Worm (Caenorhabditis elegans) whole organism, L2 larva: ENCODE measurements around the gene W07A12.4.

Experiments
- C34F6.9 ChIP-seq: fragments of 150-350 bp; optimal IDR thresholded peaks from 2 replicates; lab custom pipeline; 2014; ENCODE audit warnings: missing biosample characterization, missing genetic modification characterization
- ama-1 ChIP-seq: fragments of 150-350 bp; optimal IDR thresholded peaks from 2 replicates; lab custom pipeline; 2018; ENCODE audit warnings: inconsistent platforms
- fos-1 ChIP-seq: fragments of 150-350 bp; optimal IDR thresholded peaks from 2 replicates; lab custom pipeline; 2014; ENCODE audit warnings: missing biosample characterization, missing genetic modification characterization
- skn-1 ChIP-seq: sonication (generic microtip); optimal IDR thresholded peaks from 2 replicates; lab custom pipeline; 2017; ENCODE audit warnings: missing biosample characterization, missing genetic modification characterization
- unc-39 ChIP-seq: fragments of 150-350 bp; optimal IDR thresholded peaks from 2 replicates; lab custom pipeline; 2014; ENCODE audit warnings: missing biosample characterization, missing genetic modification characterization
- unc-55 ChIP-seq: fragments of 150-350 bp; sonication (generic microtip); optimal IDR thresholded peaks from 3 replicates; lab custom pipeline; 2014; ENCODE audit warnings: missing biosample characterization, missing genetic modification reagents, missing genetic modification characterization

DNA sequence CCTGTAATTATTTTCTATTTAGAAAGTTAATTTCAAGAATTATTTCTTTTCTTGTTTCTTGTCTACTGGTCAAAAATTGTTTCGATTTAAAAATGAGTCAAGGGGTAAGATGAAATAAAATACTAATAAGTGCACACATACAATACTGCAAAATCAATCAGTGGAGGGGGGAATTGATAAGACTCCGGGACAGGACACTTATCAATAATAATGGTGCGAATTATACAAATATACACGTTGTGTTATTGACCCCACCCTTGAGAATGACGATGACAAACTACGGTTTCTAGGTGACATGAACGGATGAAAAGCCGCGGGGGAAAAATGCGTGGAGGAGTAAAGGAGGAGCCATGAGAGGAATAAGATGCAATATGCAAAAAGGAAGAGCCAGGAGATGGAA lies 35.1 kb downstream of the W07A12.4 start:
- TF ChIP-seq ama-1 (lab: Kevin White, UChicago) (no peak), unc-39 (tag; lab: Kevin White, UChicago) (no peak), fos-1 (tag; lab: Kevin White, UChicago) (peak; percentile 92), C34F6.9 (tag; lab: Kevin White, UChicago) (no peak), skn-1 (tag; lab: Kevin White, UChicago) (no peak), unc-55 (no peak)
